Worm (Caenorhabditis elegans) whole organism, L2 larva: ENCODE measurements around the gene jmjd-1.2.

Source experiments
- R02D3.7 ChIP-seq: fragments of 150-350 bp; optimal IDR thresholded peaks from 2 replicates; lab custom pipeline; 2014; ENCODE audit warnings: missing biosample characterization, missing genetic modification characterization
- Y55F3AM.14 ChIP-seq: fragments of 200-800 bp; sonication (Bioruptor generic); optimal IDR thresholded peaks from 2 replicates; lab custom pipeline; 2018; ENCODE audit warnings: mild to moderate bottlenecking, missing genetic modification characterization, missing compliant biosample characterization
- ZK546.5 ChIP-seq: sonication (generic microtip); optimal IDR thresholded peaks from 2 replicates; lab custom pipeline; 2017; ENCODE audit warnings: missing biosample characterization, missing genetic modification characterization
- alr-1 ChIP-seq: fragments of 150-350 bp; optimal IDR thresholded peaks from 2 replicates; lab custom pipeline; 2014; ENCODE audit warnings: missing biosample characterization, missing genetic modification characterization
- aly-2 ChIP-seq: fragments of 150-350 bp; optimal IDR thresholded peaks from 2 replicates; lab custom pipeline; 2014; ENCODE audit warnings: missing biosample characterization, missing genetic modification characterization
- ama-1 ChIP-seq: fragments of 150-350 bp; optimal IDR thresholded peaks from 2 replicates; lab custom pipeline; 2018; ENCODE audit warnings: inconsistent platforms
- blmp-1 ChIP-seq: sonication (generic microtip); optimal IDR thresholded peaks from 2 replicates; lab custom pipeline; 2017; ENCODE audit warnings: missing genetic modification characterization, mild to moderate bottlenecking, missing compliant biosample characterization, antibody characterized with exemption, moderate library complexity; ENCODE audit not compliant: insufficient read depth
- elt-3 ChIP-seq: sonication (generic microtip); optimal IDR thresholded peaks from 2 replicates; lab custom pipeline; 2017; ENCODE audit warnings: missing biosample characterization, missing genetic modification characterization
- fos-1 ChIP-seq: fragments of 150-350 bp; optimal IDR thresholded peaks from 2 replicates; lab custom pipeline; 2014; ENCODE audit warnings: missing biosample characterization, missing genetic modification characterization
- gmeb-1 ChIP-seq: fragments of 150-350 bp; optimal IDR thresholded peaks from 2 replicates; lab custom pipeline; 2014; ENCODE audit warnings: missing biosample characterization, missing genetic modification characterization
- lin-11 ChIP-seq: fragments of 150-350 bp; sonication (generic microtip); optimal IDR thresholded peaks from 2 replicates; lab custom pipeline; 2014; ENCODE audit warnings: missing biosample characterization, missing genetic modification characterization, inconsistent platforms, mixed read lengths
- mab-5 ChIP-seq: fragments of 150-350 bp; optimal IDR thresholded peaks from 2 replicates; lab custom pipeline; 2014; ENCODE audit warnings: missing biosample characterization, missing genetic modification characterization
- mbf-1 ChIP-seq: sonication (generic microtip); optimal IDR thresholded peaks from 2 replicates; lab custom pipeline; 2017; ENCODE audit warnings: missing biosample characterization, missing genetic modification characterization
- mdl-1 ChIP-seq, 2 experiments: fragments of 150-350 bp in 1 of 2; sonication (generic microtip) in 1 of 2; optimal IDR thresholded peaks; 2 replicates each; lab custom pipeline; 2017; ENCODE audit warnings: missing biosample characterization in 2 of 2, missing genetic modification characterization in 2 of 2
- nhr-10 ChIP-seq: sonication (generic microtip); optimal IDR thresholded peaks from 2 replicates; lab custom pipeline; 2017; ENCODE audit warnings: missing biosample characterization, missing genetic modification characterization
- nhr-12 ChIP-seq: fragments of 150-350 bp; optimal IDR thresholded peaks from 2 replicates; lab custom pipeline; 2014; ENCODE audit warnings: missing biosample characterization, missing genetic modification characterization
- nhr-129 ChIP-seq: fragments of 150-350 bp; optimal IDR thresholded peaks from 2 replicates; lab custom pipeline; 2014; ENCODE audit warnings: missing biosample characterization, missing genetic modification characterization
- nhr-23 ChIP-seq: fragments of 150-350 bp; optimal IDR thresholded peaks from 2 replicates; lab custom pipeline; 2014; ENCODE audit warnings: missing biosample characterization, missing genetic modification reagents, missing genetic modification characterization
- nhr-237 ChIP-seq: fragments of 150-350 bp; optimal IDR thresholded peaks from 2 replicates; lab custom pipeline; 2014; ENCODE audit warnings: missing biosample characterization, missing genetic modification characterization
- nhr-6 ChIP-seq: fragments of 150-350 bp; optimal IDR thresholded peaks from 2 replicates; lab custom pipeline; 2014; ENCODE audit warnings: missing biosample characterization, missing genetic modification characterization
- sem-4 ChIP-seq: fragments of 150-350 bp; optimal IDR thresholded peaks from 2 replicates; lab custom pipeline; 2014; ENCODE audit warnings: missing biosample characterization, missing genetic modification reagents, missing genetic modification characterization
- skn-1 ChIP-seq: sonication (generic microtip); optimal IDR thresholded peaks from 2 replicates; lab custom pipeline; 2017; ENCODE audit warnings: missing biosample characterization, missing genetic modification characterization
- sma-3 ChIP-seq: sonication (generic microtip); optimal IDR thresholded peaks from 2 replicates; lab custom pipeline; 2016; ENCODE audit warnings: missing genetic modification reagents, missing genetic modification characterization, missing compliant biosample characterization
- sma-9 ChIP-seq, 2 experiments: fragments of 150-350 bp in 1 of 2; sonication (generic microtip) in 1 of 2; optimal IDR thresholded peaks; 2 replicates each; lab custom pipeline; 2014 to 2016; ENCODE audit warnings: missing genetic modification characterization in 2 of 2, mild to moderate bottlenecking in 1 of 2, missing biosample characterization in 1 of 2, missing compliant biosample characterization in 1 of 2, missing genetic modification reagents in 1 of 2, moderate library complexity in 1 of 2
- snpc-4 ChIP-seq: fragments of 150-350 bp; optimal IDR thresholded peaks from 2 replicates; lab custom pipeline; 2014; ENCODE audit warnings: missing biosample characterization, missing genetic modification characterization
- unc-39 ChIP-seq: fragments of 150-350 bp; optimal IDR thresholded peaks from 2 replicates; lab custom pipeline; 2014; ENCODE audit warnings: missing biosample characterization, missing genetic modification characterization
- unc-55 ChIP-seq: fragments of 150-350 bp; sonication (generic microtip); optimal IDR thresholded peaks from 3 replicates; lab custom pipeline; 2014; ENCODE audit warnings: missing biosample characterization, missing genetic modification reagents, missing genetic modification characterization
- unc-62 ChIP-seq: fragments of 150-350 bp; optimal IDR thresholded peaks from 2 replicates; lab custom pipeline; 2014; ENCODE audit warnings: missing biosample characterization, missing genetic modification reagents, missing genetic modification characterization
- zag-1 ChIP-seq: fragments of 150-350 bp; optimal IDR thresholded peaks from 2 replicates; lab custom pipeline; 2014; ENCODE audit warnings: missing biosample characterization, missing genetic modification characterization
- ztf-1 ChIP-seq: fragments of 200-800 bp; sonication (Bioruptor generic); conservative IDR thresholded peaks from 2 replicates; pipeline ENCODE4 v1.3.6; 2022; ENCODE audit warnings: missing genetic modification characterization, missing compliant biosample characterization
- ztf-4 ChIP-seq: fragments of 150-350 bp; optimal IDR thresholded peaks from 2 replicates; lab custom pipeline; 2014; ENCODE audit warnings: missing biosample characterization, missing genetic modification characterization

The jmjd-1.2 gene

DNA sequence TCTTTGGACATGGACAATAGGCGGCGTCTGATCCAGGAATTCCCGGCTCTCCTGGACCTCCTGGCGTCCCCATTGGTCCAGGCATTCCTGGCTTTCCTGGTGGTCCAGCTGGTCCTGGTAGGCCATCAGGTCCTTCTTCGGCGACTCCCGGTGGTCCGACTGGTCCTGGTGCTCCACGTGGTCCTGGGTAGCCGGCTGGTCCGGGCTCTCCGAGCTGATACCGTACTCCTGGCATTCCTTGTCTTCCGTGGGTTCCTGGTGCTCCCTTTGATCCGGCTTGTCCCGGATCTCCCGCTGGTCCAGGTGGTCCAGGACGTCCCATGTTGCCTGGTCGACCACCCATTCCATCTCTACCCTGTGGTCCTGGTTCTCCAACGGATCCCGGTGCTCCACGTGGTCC lies 4.8 kb upstream of the jmjd-1.2 start:
- TF ChIP-seq fos-1 (no peak), blmp-1 (no peak), nhr-129 (tag; lab: Kevin White, UChicago) (no peak), ZK546.5 (no peak), unc-62 (GFP tag; lab: Kevin White, UChicago) (no peak), Y55F3AM.14 (GFP tag; lab: Kevin White, UChicago) (no peak), R02D3.7 (tag; lab: Kevin White, UChicago) (no peak), snpc-4 (tag; lab: Kevin White, UChicago) (no peak), nhr-237 (tag; lab: Kevin White, UChicago) (no peak), elt-3 (tag; lab: Kevin White, UChicago) (no peak), mdl-1 (tag; optimal IDR thresholded peaks at IDR 0.05; lab: Kevin White, UChicago) (no peak), aly-2 (no peak)

DNA sequence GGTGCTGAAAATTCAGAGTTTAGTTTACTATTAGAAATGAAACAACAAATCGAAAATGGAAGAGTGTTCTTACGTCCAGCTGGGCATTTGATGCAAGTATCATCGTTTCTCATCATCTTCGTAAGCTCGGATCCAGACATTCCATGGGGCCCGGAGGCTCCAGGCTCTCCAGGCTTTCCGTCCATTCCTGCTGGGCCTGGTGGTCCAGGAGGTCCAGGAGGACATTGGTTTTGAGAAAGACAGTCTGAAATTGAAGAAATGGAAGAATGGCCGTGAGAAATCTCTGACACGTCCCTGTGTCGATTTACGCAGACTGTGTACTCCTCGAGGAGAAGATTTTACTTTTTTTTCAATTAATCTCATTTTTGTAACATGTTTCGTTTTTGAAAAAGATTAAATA lies 4.4 kb upstream of the jmjd-1.2 start:
- TF ChIP-seq fos-1 (no peak), unc-55 (no peak), elt-3 (tag; lab: Kevin White, UChicago) (no peak), nhr-129 (tag; lab: Kevin White, UChicago) (no peak), lin-11 (tag; lab: Kevin White, UChicago) (no peak), alr-1 (tag; lab: Kevin White, UChicago) (no peak), sma-9 (GFP tag; optimal IDR thresholded peaks at IDR 0.05; lab: Kevin White, UChicago) (no peak), sma-9 (tag; optimal IDR thresholded peaks at IDR 0.05; lab: Kevin White, UChicago) (no peak), blmp-1 (no peak), sma-3 (GFP tag; lab: Kevin White, UChicago) (no peak), ama-1 (lab: Kevin White, UChicago) (no peak), nhr-12 (tag; lab: Kevin White, UChicago) (no peak)

ce11 chrIV:4657874-4658273 lies 2.9 kb upstream of the jmjd-1.2 start, which contains the start of gene col-111:
Gene col-111, minus strand, starts transcription at chrIV:4657974.
- TF ChIP-seq nhr-10 (tag; lab: Kevin White, UChicago) (no peak), aly-2 (no peak), sem-4 (tag; lab: Kevin White, UChicago) (no peak), blmp-1 (no peak), mab-5 (tag; lab: Kevin White, UChicago) (no peak), ztf-4 (no peak), unc-39 (no peak), fos-1 (no peak), mdl-1 (tag; optimal IDR thresholded peaks at IDR 0.05; lab: Kevin White, UChicago) (no peak), zag-1 (tag; lab: Kevin White, UChicago) (no peak), nhr-12 (tag; lab: Kevin White, UChicago) (no peak), skn-1 (tag; lab: Kevin White, UChicago) (no peak), R02D3.7 (tag; lab: Kevin White, UChicago) (no peak), nhr-129 (tag; lab: Kevin White, UChicago) (no peak), gmeb-1 (no peak)
- TF ChIP-seq, all 48 proteins: peak for 0

- TF ChIP-seq ama-1 (lab: Kevin White, UChicago) (peak; percentile 5), blmp-1 (no peak), mdl-1 (tag; optimal IDR thresholded peaks at IDR 0.05; lab: Kevin White, UChicago) (no peak), nhr-129 (tag; lab: Kevin White, UChicago) (no peak)
- TF ChIP-seq, all 48 proteins: peak for 1
These were observed 1.5 kb upstream of the jmjd-1.2 start, which contains the start of gene mrps-21 for ce11 chrIV:4659277-4659676. Gene mrps-21, minus strand, starts transcription at chrIV:4659517.

DNA sequence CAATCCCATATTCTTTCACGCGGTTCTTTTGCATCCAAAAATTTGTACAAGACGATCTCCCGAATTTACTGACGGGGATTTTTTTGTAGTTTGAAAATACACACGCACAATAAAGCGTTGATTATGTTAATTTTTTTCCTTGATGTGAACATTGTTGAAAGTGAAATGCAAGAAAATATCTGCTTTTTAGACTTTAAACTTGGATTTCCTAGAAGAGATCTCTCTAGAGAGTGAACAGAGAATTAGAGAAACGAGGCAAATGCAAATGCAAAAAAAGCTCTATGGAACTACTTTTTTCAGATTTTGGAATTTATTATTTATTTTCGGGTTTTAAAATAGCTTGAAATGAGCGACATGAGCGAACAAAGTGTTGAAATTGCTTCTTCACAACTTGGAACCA lies 4.3 kb downstream of the jmjd-1.2 start, which contains the start of gene F29B9.1:
Gene F29B9.1 (plus strand): TSS at position 301 of the 400 bp plus-strand sequence.
- TF ChIP-seq sma-9 (GFP tag; optimal IDR thresholded peaks at IDR 0.05; lab: Kevin White, UChicago), result no peak
- TF ChIP-seq sma-9 (tag; optimal IDR thresholded peaks at IDR 0.05; lab: Kevin White, UChicago), result no peak
- no peak for TF ChIP-seq snpc-4 (tag; lab: Kevin White, UChicago)
- no peak for TF ChIP-seq nhr-6 (tag; lab: Kevin White, UChicago)
- no peak for TF ChIP-seq lin-11 (tag; lab: Kevin White, UChicago)
- no peak for TF ChIP-seq nhr-23 (tag; lab: Kevin White, UChicago)
- no peak for TF ChIP-seq unc-39
- TF ChIP-seq ztf-1, result no peak
- no peak for TF ChIP-seq mbf-1
- TF ChIP-seq nhr-12 (tag; lab: Kevin White, UChicago), result no peak

- TF ChIP-seq sma-9 (GFP tag; optimal IDR thresholded peaks at IDR 0.05; lab: Kevin White, UChicago), result no peak
- no peak for TF ChIP-seq sma-9 (tag; optimal IDR thresholded peaks at IDR 0.05; lab: Kevin White, UChicago)
These were observed 6.6 kb downstream of the jmjd-1.2 start for ce11 chrIV:4667383-4667782.
